Fruit fly (Drosophila melanogaster) S2 (cell line): ENCODE data around the gene CG3281.

Experiments used
- CG8478 ChIP-seq: fragments of >200 bp; optimal IDR thresholded peaks from 2 replicates; lab custom pipeline; 2018
- CTCF ChIP-seq, 2 experiments: fragments of >200 bp; optimal IDR thresholded peaks; 2 replicates each; lab custom pipeline; 2018

DNA sequence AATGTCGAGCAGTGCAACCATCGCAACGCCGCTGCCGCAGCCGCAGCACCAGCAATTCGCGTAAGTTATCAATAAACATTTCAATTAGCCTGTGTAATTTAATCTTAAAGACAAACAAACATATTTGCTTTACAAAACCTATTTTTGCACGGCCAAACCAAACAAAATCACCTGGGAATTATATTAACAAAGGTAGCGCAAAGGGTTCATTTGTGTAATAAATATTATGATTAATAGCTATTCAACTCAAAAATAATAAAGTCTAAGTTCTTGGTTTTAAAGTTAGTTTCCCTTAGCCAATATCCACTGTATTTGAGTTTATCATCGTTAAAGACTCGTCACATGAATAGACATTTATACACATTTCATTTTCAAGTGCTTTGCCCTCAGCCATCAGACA is 6.6 kb upstream of the CG3281 start:
- TF ChIP-seq CTCF (optimal IDR thresholded peaks at IDR 0.05; lab: Kevin White, UChicago) (no peak), CG8478 (lab: Kevin White, UChicago) (no peak)
